Fruit fly (Drosophila melanogaster) whole organism, embryonic: ENCODE data around the gene Trs23.

ENCODE experiments used
- BEAF-32 ChIP-seq: fragments of 200-800 bp; sonication (Bioruptor generic); optimal IDR thresholded peaks from 3 replicates; lab custom pipeline; 2017; ENCODE audit warnings: missing biosample characterization, missing genetic modification characterization, mild to moderate bottlenecking, moderate library complexity, missing genetic modification reagents
- CG11398 ChIP-seq: fragments of 200-800 bp; sonication (Bioruptor generic); optimal IDR thresholded peaks from 2 replicates; lab custom pipeline; 2016; ENCODE audit warnings: missing biosample characterization, missing genetic modification characterization
- CG11504 ChIP-seq: fragments of 200-800 bp; sonication (Bioruptor generic); optimal IDR thresholded peaks from 3 replicates; lab custom pipeline; 2019; ENCODE audit warnings: missing biosample characterization, mild to moderate bottlenecking, missing genetic modification characterization, moderate library complexity
- CG11560 ChIP-seq: fragments of 200-800 bp; sonication (Bioruptor generic); IDR thresholded peaks from 3 replicates; pipeline ENCODE4 v1.3.6; 2022; ENCODE audit warnings: missing biosample characterization, missing genetic modification characterization
- CG11696 ChIP-seq: fragments of 200-800 bp; sonication (Bioruptor generic); IDR thresholded peaks from 2 replicates; pipeline ENCODE4 v1.3.6; 2022; ENCODE audit warnings: missing biosample characterization, missing genetic modification characterization
- CG13287 ChIP-seq: fragments of 200-800 bp; sonication (Bioruptor generic); IDR thresholded peaks from 2 replicates; pipeline ENCODE4 v1.3.6; 2022; ENCODE audit warnings: missing biosample characterization, missing genetic modification characterization; ENCODE audit not compliant: partially characterized antibody
- CG17829 ChIP-seq: fragments of 200-800 bp; optimal IDR thresholded peaks from 2 replicates; lab custom pipeline; 2019; ENCODE audit warnings: missing biosample characterization, mild to moderate bottlenecking, missing genetic modification characterization, moderate library complexity
- CG18599 ChIP-seq: fragments of 200-800 bp; sonication (Bioruptor generic); optimal IDR thresholded peaks from 3 replicates; lab custom pipeline; 2017; ENCODE audit warnings: missing biosample characterization, missing genetic modification characterization, mild to moderate bottlenecking, moderate library complexity, missing genetic modification reagents
- CG18619 ChIP-seq: fragments of 200-800 bp; sonication (Bioruptor generic); optimal IDR thresholded peaks from 3 replicates; lab custom pipeline; 2017; ENCODE audit warnings: missing biosample characterization, mild to moderate bottlenecking, missing genetic modification characterization
- CG2875 ChIP-seq: fragments of 200-800 bp; sonication (Bioruptor generic); optimal IDR thresholded peaks from 2 replicates; lab custom pipeline; 2017; ENCODE audit warnings: missing biosample characterization, mild to moderate bottlenecking, missing genetic modification characterization, missing genetic modification reagents
- CG31388 ChIP-seq: fragments of 200-800 bp; sonication (Bioruptor generic); optimal IDR thresholded peaks from 2 replicates; lab custom pipeline; 2016; ENCODE audit warnings: missing biosample characterization, missing genetic modification characterization
- CG33557 ChIP-seq: fragments of 200-800 bp; sonication (Bioruptor generic); optimal IDR thresholded peaks from 2 replicates; lab custom pipeline; 2019; ENCODE audit warnings: missing biosample characterization, mild to moderate bottlenecking, missing genetic modification characterization, moderate library complexity
- CG6765 ChIP-seq: fragments of 200-800 bp; sonication (Bioruptor generic); optimal IDR thresholded peaks from 3 replicates; lab custom pipeline; 2017; ENCODE audit warnings: missing biosample characterization, mild to moderate bottlenecking, missing genetic modification characterization
- CG9932 ChIP-seq: fragments of 200-800 bp; sonication (Bioruptor generic); IDR thresholded peaks from 2 replicates; pipeline ENCODE4 v1.3.6; 2022; ENCODE audit warnings: missing biosample characterization, missing genetic modification characterization
- Dp ChIP-seq: fragments of 200-800 bp; sonication (Bioruptor generic); optimal IDR thresholded peaks from 2 replicates; lab custom pipeline; 2018; ENCODE audit warnings: missing biosample characterization, mild to moderate bottlenecking, missing genetic modification characterization, moderate library complexity
- HLH54F ChIP-seq: fragments of 200-800 bp; sonication (Bioruptor generic); optimal IDR thresholded peaks from 3 replicates; lab custom pipeline; 2016; ENCODE audit warnings: missing biosample characterization, missing genetic modification characterization
- Hr78 ChIP-seq, 2 experiments: fragments of 200-800 bp in 1 of 2; fragments of >200 bp in 1 of 2; sonication (Bioruptor generic) in 1 of 2; optimal IDR thresholded peaks; 2 replicates each; lab custom pipeline; 2017 to 2019; ENCODE audit warnings: missing biosample characterization in 2 of 2, missing genetic modification characterization in 2 of 2, mild to moderate bottlenecking in 1 of 2, moderate library complexity in 1 of 2
- Lhr ChIP-seq: fragments of 200-800 bp; sonication (Bioruptor generic); optimal IDR thresholded peaks from 3 replicates; lab custom pipeline; 2017; ENCODE audit warnings: mild to moderate bottlenecking, missing biosample characterization, missing genetic modification reagents, missing genetic modification characterization
- Mrtf ChIP-seq: fragments of 200-800 bp; sonication (Bioruptor generic); IDR thresholded peaks from 3 replicates; pipeline ENCODE4 v1.3.6; 2022; ENCODE audit warnings: missing biosample characterization, missing genetic modification characterization
- Nf-YB ChIP-seq: fragments of 200-800 bp; sonication (Bioruptor generic); optimal IDR thresholded peaks from 3 replicates; lab custom pipeline; 2019; ENCODE audit warnings: missing biosample characterization, mild to moderate bottlenecking, missing genetic modification characterization, moderate library complexity
- Opbp ChIP-seq: fragments of 200-800 bp; sonication (Bioruptor generic); IDR thresholded peaks from 3 replicates; pipeline ENCODE4 v1.3.6; 2022; ENCODE audit warnings: missing biosample characterization, missing genetic modification characterization; ENCODE audit not compliant: partially characterized antibody
- PHDP ChIP-seq: fragments of 200-800 bp; sonication (Bioruptor generic); optimal IDR thresholded peaks from 3 replicates; lab custom pipeline; 2018; ENCODE audit warnings: missing biosample characterization, mild to moderate bottlenecking, missing genetic modification characterization, moderate library complexity
- Pdp1 ChIP-seq, 2 experiments: fragments of 200-800 bp; sonication (Bioruptor generic); optimal IDR thresholded peaks; 3 replicates each; lab custom pipeline; 2016; ENCODE audit warnings: missing biosample characterization in 2 of 2, missing genetic modification characterization in 2 of 2, mild to moderate bottlenecking in 1 of 2, moderate library complexity in 1 of 2
- Rfx ChIP-seq: fragments of 200-800 bp; sonication (Bioruptor generic); IDR thresholded peaks from 2 replicates; pipeline ENCODE4 v1.3.6; 2022; ENCODE audit warnings: missing biosample characterization, missing genetic modification characterization
- Scr ChIP-seq: fragments of 200-800 bp; sonication (Bioruptor generic); IDR thresholded peaks from 2 replicates; pipeline ENCODE4 v1.3.6; 2022; ENCODE audit warnings: missing biosample characterization, missing genetic modification characterization; ENCODE audit not compliant: partially characterized antibody
- Sox100B ChIP-seq: fragments of 200-800 bp; sonication (Bioruptor generic); optimal IDR thresholded peaks from 3 replicates; lab custom pipeline; 2018; ENCODE audit warnings: missing biosample characterization, mild to moderate bottlenecking, missing genetic modification characterization
- Sry-δ ChIP-seq: fragments of 200-800 bp; sonication (Bioruptor generic); optimal IDR thresholded peaks from 2 replicates; lab custom pipeline; 2016; ENCODE audit warnings: missing biosample characterization, missing genetic modification characterization
- Stat92E ChIP-seq, 3 experiments: fragments of >200 bp in 2 of 3; fragments of 200-800 bp in 1 of 3; sonication (Bioruptor generic) in 1 of 3; optimal IDR thresholded peaks; 2 replicates each; lab custom pipeline; 2017 to 2019; ENCODE audit warnings: missing biosample characterization in 3 of 3, missing genetic modification characterization in 3 of 3, mild to moderate bottlenecking in 1 of 3, moderate library complexity in 1 of 3
- TFAM ChIP-seq: fragments of 200-800 bp; sonication (Bioruptor generic); optimal IDR thresholded peaks from 2 replicates; lab custom pipeline; 2017; ENCODE audit warnings: missing biosample characterization, missing genetic modification characterization, inconsistent platforms
- al ChIP-seq: fragments of 200-800 bp; sonication (Bioruptor generic); IDR thresholded peaks from 2 replicates; pipeline ENCODE4 v1.3.6; 2022; ENCODE audit warnings: missing biosample characterization, missing genetic modification characterization
- az2 ChIP-seq: fragments of 200-800 bp; sonication (Bioruptor generic); optimal IDR thresholded peaks from 3 replicates; lab custom pipeline; 2016; ENCODE audit warnings: missing biosample characterization, missing genetic modification characterization
- bsh ChIP-seq, 2 experiments: fragments of 200-800 bp; sonication (Bioruptor generic); optimal IDR thresholded peaks; 2 replicates each; lab custom pipeline; 2017 to 2018; ENCODE audit warnings: mild to moderate bottlenecking in 2 of 2, missing biosample characterization in 2 of 2, missing genetic modification characterization in 2 of 2, moderate library complexity in 1 of 2
- dysf ChIP-seq: fragments of 200-800 bp; sonication (Bioruptor generic); IDR thresholded peaks from 3 replicates; pipeline ENCODE4 v1.3.6; 2022; ENCODE audit warnings: missing biosample characterization, missing genetic modification characterization
- ewg ChIP-seq: fragments of 200-800 bp; sonication (Bioruptor generic); optimal IDR thresholded peaks from 3 replicates; lab custom pipeline; 2017; ENCODE audit warnings: mild to moderate bottlenecking, missing biosample characterization, missing genetic modification reagents, missing genetic modification characterization
- gcm2 ChIP-seq: fragments of 200-800 bp; sonication (Bioruptor generic); optimal IDR thresholded peaks from 2 replicates; lab custom pipeline; 2016; ENCODE audit warnings: missing biosample characterization, missing genetic modification characterization
- grau ChIP-seq: fragments of 200-800 bp; optimal IDR thresholded peaks from 3 replicates; lab custom pipeline; 2019; ENCODE audit warnings: missing biosample characterization, mild to moderate bottlenecking, missing genetic modification characterization, moderate library complexity
- kni ChIP-seq: fragments of 200-800 bp; sonication (Bioruptor generic); optimal IDR thresholded peaks from 3 replicates; lab custom pipeline; 2017; ENCODE audit warnings: mild to moderate bottlenecking, missing biosample characterization, missing genetic modification reagents, missing genetic modification characterization
- lilli ChIP-seq: fragments of 200-800 bp; sonication (Bioruptor generic); optimal IDR thresholded peaks from 3 replicates; lab custom pipeline; 2016; ENCODE audit warnings: missing biosample characterization, missing genetic modification characterization
- mld ChIP-seq: fragments of 200-800 bp; sonication (Bioruptor generic); IDR thresholded peaks from 3 replicates; pipeline ENCODE4 v1.3.6; 2022; ENCODE audit warnings: missing biosample characterization, missing genetic modification characterization; ENCODE audit not compliant: partially characterized antibody
- nerfin-1 ChIP-seq: fragments of 200-800 bp; sonication (Bioruptor generic); optimal IDR thresholded peaks from 3 replicates; lab custom pipeline; 2019; ENCODE audit warnings: missing biosample characterization, mild to moderate bottlenecking, missing genetic modification characterization, moderate library complexity
- oc ChIP-seq: fragments of 200-800 bp; sonication (Bioruptor generic); optimal IDR thresholded peaks from 2 replicates; lab custom pipeline; 2018; ENCODE audit warnings: missing biosample characterization, mild to moderate bottlenecking, missing genetic modification characterization, moderate library complexity
- odd ChIP-seq: fragments of 200-800 bp; sonication (Bioruptor generic); optimal IDR thresholded peaks from 2 replicates; lab custom pipeline; 2017; ENCODE audit warnings: missing biosample characterization, mild to moderate bottlenecking, missing genetic modification characterization
- salm ChIP-seq: fragments of 200-800 bp; sonication (Bioruptor generic); optimal IDR thresholded peaks from 2 replicates; lab custom pipeline; 2018; ENCODE audit warnings: missing biosample characterization, mild to moderate bottlenecking, missing genetic modification characterization
- schlank ChIP-seq: fragments of 200-800 bp; sonication (Bioruptor generic); optimal IDR thresholded peaks from 2 replicates; lab custom pipeline; 2018; ENCODE audit warnings: missing biosample characterization, mild to moderate bottlenecking, missing genetic modification characterization
- sob ChIP-seq: fragments of 200-800 bp; sonication (Bioruptor generic); IDR thresholded peaks from 2 replicates; pipeline ENCODE4 v1.3.6; 2022; ENCODE audit warnings: missing biosample characterization, missing genetic modification characterization
- sqz ChIP-seq: fragments of 200-800 bp; sonication (Bioruptor generic); optimal IDR thresholded peaks from 3 replicates; lab custom pipeline; 2018; ENCODE audit warnings: missing biosample characterization, mild to moderate bottlenecking, missing genetic modification characterization
- tgo ChIP-seq: fragments of 200-800 bp; sonication (Bioruptor generic); IDR thresholded peaks from 3 replicates; pipeline ENCODE4 v1.3.6; 2022; ENCODE audit warnings: missing biosample characterization, missing genetic modification characterization
- unc-4 ChIP-seq: fragments of 200-800 bp; sonication (Bioruptor generic); IDR thresholded peaks from 2 replicates; pipeline ENCODE4 v1.3.6; 2022; ENCODE audit warnings: missing biosample characterization, missing genetic modification characterization; ENCODE audit not compliant: partially characterized antibody
- wor ChIP-seq: fragments of 200-800 bp; sonication (Bioruptor generic); IDR thresholded peaks from 2 replicates; pipeline ENCODE4 v1.3.6; 2022; ENCODE audit warnings: missing biosample characterization, missing genetic modification characterization

Trs23 gene

dm6 chr2L:8699895-8700314, 13.9 kb downstream of the Trs23 start (continued):
- no peak for TF ChIP-seq Sry-δ (GFP tag; lab: Kevin White, UChicago)
- no peak for TF ChIP-seq Opbp (GFP tag; lab: Robert Waterston, UW)
- peak; percentile 29 for TF ChIP-seq Nf-YB (GFP tag; lab: Kevin White, UChicago)
- peak; percentile 44 for TF ChIP-seq nerfin-1 (tag; lab: Kevin White, UChicago)
- TF ChIP-seq Sox100B (GFP tag; lab: Kevin White, UChicago) = peak; percentile 37
- TF ChIP-seq wor (GFP tag; lab: Robert Waterston, UW) = no peak
- TF ChIP-seq lilli = no peak
- TF ChIP-seq CG11504 (tag; lab: Kevin White, UChicago) = peak; percentile 47
- no peak for TF ChIP-seq CG17829 (tag; lab: Kevin White, UChicago)
- TF ChIP-seq bsh (GFP tag; optimal IDR thresholded peaks at IDR 0.05; lab: Kevin White, UChicago) = peak in 1 of 2 experiments; percentile 60
- TF ChIP-seq tgo = no peak
- TF ChIP-seq CG9932 (GFP tag; lab: Robert Waterston, UW) = 0 out of 2 replicates have a peak, but pooled peaks have one; percentile 14
- TF ChIP-seq CG11560 (tag; lab: Robert Waterston, UW) = no peak
- TF ChIP-seq Lhr (GFP tag; lab: Kevin White, UChicago) = no peak
- TF ChIP-seq Scr (GFP tag; lab: Robert Waterston, UW) = no peak
- TF ChIP-seq az2 (GFP tag; lab: Kevin White, UChicago) = no peak
- no peak for TF ChIP-seq gcm2 (GFP tag; lab: Kevin White, UChicago)
- TF ChIP-seq CG33557 = no peak
- no peak for TF ChIP-seq Dp
- peak; percentile 47 for TF ChIP-seq kni
- peak; percentile 34 for TF ChIP-seq oc (tag; lab: Kevin White, UChicago)
- TF ChIP-seq PHDP (tag; lab: Kevin White, UChicago) = peak; percentile 71
- TF ChIP-seq CG18619 (GFP tag; lab: Kevin White, UChicago) = no peak
- TF ChIP-seq al (GFP tag; lab: Robert Waterston, UW) = no peak
- TF ChIP-seq ewg = no peak
- peak; percentile 35 for TF ChIP-seq grau (tag; lab: Kevin White, UChicago)
- TF ChIP-seq CG2875 (GFP tag; lab: Kevin White, UChicago) = peak; percentile 62
- no peak for TF ChIP-seq CG13287 (GFP tag; lab: Robert Waterston, UW)
- TF ChIP-seq TFAM = no peak
- no peak for TF ChIP-seq Stat92E (GFP tag; optimal IDR thresholded peaks at IDR 0.05; lab: Kevin White, UChicago)
- no peak for TF ChIP-seq unc-4 (GFP tag; lab: Robert Waterston, UW)
- no peak for TF ChIP-seq CG31388
- TF ChIP-seq sob (GFP tag; lab: Robert Waterston, UW) = peak; percentile 39; the same call in 1 of the 2 replicates
- TF ChIP-seq CG11696 (GFP tag; lab: Robert Waterston, UW) = no peak
- peak; percentile 46; the same call in 1 of the 2 replicates for TF ChIP-seq Rfx
- no peak; the same call in 2 of the 3 replicates for TF ChIP-seq dysf (GFP tag; lab: Robert Waterston, UW)
- TF ChIP-seq mld (GFP tag; lab: Robert Waterston, UW) = no peak
- peak; percentile 67 for TF ChIP-seq odd (GFP tag; lab: Kevin White, UChicago)
- TF ChIP-seq sqz (GFP tag; lab: Kevin White, UChicago) = peak; percentile 75
- TF ChIP-seq CG6765 (GFP tag; lab: Kevin White, UChicago) = peak; percentile 43
- TF ChIP-seq Pdp1 (GFP tag; optimal IDR thresholded peaks at IDR 0.05; lab: Kevin White, UChicago) = peak in 1 of 2 experiments; percentile 57
- TF ChIP-seq Hr78 (GFP tag; optimal IDR thresholded peaks at IDR 0.05; lab: Kevin White, UChicago) = no peak
- no peak for TF ChIP-seq CG11398 (GFP tag; lab: Kevin White, UChicago)
- TF ChIP-seq BEAF-32 (GFP tag; lab: Kevin White, UChicago) = no peak
- TF ChIP-seq schlank (tag; lab: Kevin White, UChicago) = peak; percentile 55
- no peak for TF ChIP-seq Mrtf (GFP tag; lab: Robert Waterston, UW)
- TF ChIP-seq HLH54F (GFP tag; lab: Kevin White, UChicago) = no peak
- peak; percentile 76 for TF ChIP-seq CG18599 (GFP tag; lab: Kevin White, UChicago)
- TF ChIP-seq salm (tag; lab: Kevin White, UChicago) = peak; percentile 81
